Worm (Caenorhabditis elegans): ENCODE results near the gene K08B12.3.

The K08B12.3 gene

ce11 chrV:6281175-6281574 lies 46.2 kb downstream of the K08B12.3 start, which contains the start of the genes K12B6.4 and spe-49:
Gene K12B6.4 (minus strand): TSS chrV:6281275.
Gene spe-49 (plus strand): TSS chrV:6281359.
- TF ChIP-seq elt-1 (tag; optimal IDR thresholded peaks at IDR 0.05) (no peak), lin-39 (tag; optimal IDR thresholded peaks at IDR 0.05) (no peak), R02D3.7 (tag; optimal IDR thresholded peaks at IDR 0.05) (no peak), aly-2 (tag; optimal IDR thresholded peaks at IDR 0.05) (no peak), nhr-25 (tag; optimal IDR thresholded peaks at IDR 0.05) (no peak), lsy-2 (tag; optimal IDR thresholded peaks at IDR 0.05) (no peak), sem-4 (tag; optimal IDR thresholded peaks at IDR 0.05) (no peak), gmeb-1 (tag; optimal IDR thresholded peaks at IDR 0.05) (no peak)

ce11 chrV:6286343-6286742 lies 51.4 kb downstream of the K08B12.3 start, which contains the start of gene srn-1:
Gene srn-1 (minus strand): TSS chrV:6286443.
- TF ChIP-seq unc-62 (GFP tag; optimal IDR thresholded peaks at IDR 0.05), result no peak
- TF ChIP-seq nhr-6 (tag; optimal IDR thresholded peaks at IDR 0.05), result no peak
- no peak for TF ChIP-seq nhr-129 (tag; optimal IDR thresholded peaks at IDR 0.05)
- TF ChIP-seq sma-3 (GFP tag; optimal IDR thresholded peaks at IDR 0.05), result no peak
- TF ChIP-seq crh-2 (tag; optimal IDR thresholded peaks at IDR 0.05), result no peak
- no peak for TF ChIP-seq lin-39 (tag; optimal IDR thresholded peaks at IDR 0.05)
- TF ChIP-seq peb-1 (tag; optimal IDR thresholded peaks at IDR 0.05), result no peak
- TF ChIP-seq unc-39 (tag; optimal IDR thresholded peaks at IDR 0.05), result no peak
- no peak for TF ChIP-seq nhr-11 (tag; optimal IDR thresholded peaks at IDR 0.05)
- no peak for TF ChIP-seq ztf-11 (tag; optimal IDR thresholded peaks at IDR 0.05)
- no peak for TF ChIP-seq nhr-21 (tag; optimal IDR thresholded peaks at IDR 0.05)
- no peak for TF ChIP-seq gmeb-1 (tag; optimal IDR thresholded peaks at IDR 0.05)
- TF ChIP-seq nhr-77 (tag; optimal IDR thresholded peaks at IDR 0.05), result no peak
- no peak for TF ChIP-seq ZK546.5 (tag; optimal IDR thresholded peaks at IDR 0.05)
